Fruit fly (Drosophila melanogaster) whole organism, prepupa: ENCODE measurements around the gene CG13725.

Experiments used
- CG10631 ChIP-seq: fragments of 200-800 bp; sonication (Bioruptor generic); optimal IDR thresholded peaks from 2 replicates; lab custom pipeline; 2016; ENCODE audit warnings: missing biosample characterization, missing genetic modification characterization
- CG3032 ChIP-seq: fragments of 200-800 bp; optimal IDR thresholded peaks from 2 replicates; lab custom pipeline; 2019; ENCODE audit warnings: missing biosample characterization, mild to moderate bottlenecking, missing genetic modification characterization, moderate library complexity
- CG32006 ChIP-seq: fragments of 200-800 bp; sonication (Bioruptor generic); optimal IDR thresholded peaks from 3 replicates; lab custom pipeline; 2017; ENCODE audit warnings: missing biosample characterization, mild to moderate bottlenecking, missing genetic modification characterization
- Eip75B ChIP-seq: fragments of 200-800 bp; sonication (Bioruptor generic); optimal IDR thresholded peaks from 3 replicates; lab custom pipeline; 2016; ENCODE audit warnings: missing biosample characterization, missing genetic modification characterization
- Gug ChIP-seq: fragments of 200-800 bp; sonication (Bioruptor generic); IDR thresholded peaks from 2 replicates; pipeline ENCODE4 v1.3.6; 2022; ENCODE audit warnings: missing biosample characterization, missing genetic modification characterization
- Hr39 ChIP-seq: fragments of 200-800 bp; sonication (Bioruptor generic); optimal IDR thresholded peaks from 2 replicates; lab custom pipeline; 2016; ENCODE audit warnings: missing biosample characterization, missing genetic modification characterization
- cyc ChIP-seq: fragments of 200-800 bp; sonication (Bioruptor generic); optimal IDR thresholded peaks from 3 replicates; lab custom pipeline; 2016; ENCODE audit warnings: missing biosample characterization, missing genetic modification characterization
- eg ChIP-seq: fragments of 200-800 bp; sonication (Bioruptor generic); IDR thresholded peaks from 3 replicates; pipeline ENCODE4 v1.3.6; 2022; ENCODE audit warnings: missing biosample characterization, missing genetic modification characterization
- esn ChIP-seq: fragments of 200-800 bp; sonication (Bioruptor generic); optimal IDR thresholded peaks from 2 replicates; lab custom pipeline; 2016; ENCODE audit warnings: missing biosample characterization, mild to moderate bottlenecking, missing genetic modification characterization, moderate library complexity
- lz ChIP-seq: fragments of 200-800 bp; sonication (Bioruptor generic); optimal IDR thresholded peaks from 3 replicates; lab custom pipeline; 2016; ENCODE audit warnings: missing biosample characterization, missing genetic modification characterization
- salr ChIP-seq, 2 experiments: fragments of 200-800 bp; sonication (Bioruptor generic); optimal IDR thresholded peaks; 3 replicates each; lab custom pipeline; 2016 to 2018; ENCODE audit warnings: missing biosample characterization in 2 of 2, missing genetic modification characterization in 2 of 2, mild to moderate bottlenecking in 1 of 2
- spab ChIP-seq: fragments of 200-800 bp; sonication (Bioruptor generic); optimal IDR thresholded peaks from 2 replicates; lab custom pipeline; 2017; ENCODE audit warnings: missing biosample characterization, mild to moderate bottlenecking, missing genetic modification characterization, missing genetic modification reagents
- ss ChIP-seq, 2 experiments: fragments of 200-800 bp; sonication (Bioruptor generic); optimal IDR thresholded peaks; 2 replicates in 1 of 2; 3 replicates in 1 of 2; lab custom pipeline; 2017 to 2018; ENCODE audit warnings: mild to moderate bottlenecking in 2 of 2, missing biosample characterization in 2 of 2, missing genetic modification characterization in 2 of 2, moderate library complexity in 1 of 2

Gene CG13725

dm6 chr3L:17316220-17316619 lies 9.1 kb downstream of the CG13725 start:
- TF ChIP-seq Hr39 (GFP tag; lab: Kevin White, UChicago) (no peak), Eip75B (GFP tag; lab: Kevin White, UChicago) (no peak), esn (no peak), cyc (GFP tag; lab: Kevin White, UChicago) (no peak)

dm6 chr3L:17310509-17310908 lies 14.8 kb downstream of the CG13725 start:
- 0 out of 3 replicates have a peak, but pooled peaks have one; percentile 12 for TF ChIP-seq eg (GFP tag; lab: Robert Waterston, UW)
- peak; percentile 6 for TF ChIP-seq CG32006
- no peak for TF ChIP-seq Gug (GFP tag; lab: Robert Waterston, UW)

- TF ChIP-seq spab (no peak), Gug (GFP tag; lab: Robert Waterston, UW) (no peak), ss (GFP tag; optimal IDR thresholded peaks at IDR 0.05; lab: Kevin White, UChicago) (no peak), salr (GFP tag; optimal IDR thresholded peaks at IDR 0.05; lab: Kevin White, UChicago) (no peak), CG10631 (no peak), lz (GFP tag; lab: Kevin White, UChicago) (no peak), CG3032 (tag; lab: Kevin White, UChicago) (no peak)
- TF ChIP-seq, all 60 proteins: peak for 0
Observed at dm6 chr3L:17292205-17292604, 33.1 kb downstream of the CG13725 start.
